Worm (Caenorhabditis elegans): Measurements from ENCODE around the gene peb-1.

- TF ChIP-seq tab-1 (GFP tag; IDR thresholded peaks at IDR 0.05) (no peak), ztf-29 (GFP tag; IDR thresholded peaks at IDR 0.05) (no peak), flt-1 (GFP tag; IDR thresholded peaks at IDR 0.05) (no peak), med-1 (GFP tag; optimal IDR thresholded peaks at IDR 0.05; ENCODE audit: insufficient read depth) (no peak), cog-1 (tag; optimal IDR thresholded peaks at IDR 0.05) (no peak), ref-1 (GFP tag; conservative IDR thresholded peaks at IDR 0.05) (no peak)
Measured at ce11 chrX:2241147-2241798, 30.4 kb downstream of the peb-1 start.

Data from whole organism, midembryonic.